Worm (Caenorhabditis elegans) whole organism, early embryonic: Measurements from ENCODE around the gene flor-1.

Source experiments
- B0310.2 ChIP-seq: sonication (generic microtip); optimal IDR thresholded peaks from 2 replicates; lab custom pipeline; 2016; ENCODE audit warnings: mild to moderate bottlenecking, missing genetic modification characterization, missing compliant biosample characterization
- aly-1 ChIP-seq: sonication (generic microtip); optimal IDR thresholded peaks from 2 replicates; lab custom pipeline; 2016; ENCODE audit warnings: missing genetic modification characterization, missing compliant biosample characterization
- ama-1 ChIP-seq: fragments of 150-350 bp; optimal IDR thresholded peaks from 2 replicates; lab custom pipeline; 2014
- ceh-13 ChIP-seq: fragments of 200-800 bp; sonication (Bioruptor generic); optimal IDR thresholded peaks from 2 replicates; lab custom pipeline; 2018; ENCODE audit warnings: mild to moderate bottlenecking, missing genetic modification characterization, missing compliant biosample characterization
- ets-7 ChIP-seq: sonication (generic microtip); optimal IDR thresholded peaks from 2 replicates; lab custom pipeline; 2016; ENCODE audit warnings: missing genotype, missing genetic modification characterization, missing compliant biosample characterization
- flt-1 ChIP-seq: fragments of 200-800 bp; sonication (Bioruptor generic); IDR thresholded peaks from 2 replicates; pipeline ENCODE4 v1.3.6; 2022; ENCODE audit warnings: missing genetic modification characterization, missing compliant biosample characterization
- hmg-4 ChIP-seq: fragments of 200-800 bp; sonication (Bioruptor generic); optimal IDR thresholded peaks from 2 replicates; lab custom pipeline; 2018; ENCODE audit warnings: mild to moderate bottlenecking, missing genetic modification characterization, missing compliant biosample characterization
- pes-1 ChIP-seq: fragments of 200-800 bp; sonication (Bioruptor generic); IDR thresholded peaks from 2 replicates; pipeline ENCODE4 v1.3.6; 2022; ENCODE audit warnings: missing genetic modification reagents, missing genetic modification characterization, missing compliant biosample characterization
- scrt-1 ChIP-seq: fragments of 200-800 bp; sonication (Bioruptor generic); IDR thresholded peaks from 2 replicates; pipeline ENCODE4 v1.3.6; 2022; ENCODE audit warnings: missing genetic modification characterization, missing compliant biosample characterization
- sea-1 ChIP-seq: fragments of 200-800 bp; sonication (Bioruptor generic); conservative IDR thresholded peaks from 2 replicates; pipeline ENCODE4 v1.3.6; 2022; ENCODE audit warnings: missing genetic modification characterization, missing compliant biosample characterization
- tbx-11 ChIP-seq: fragments of 200-800 bp; sonication (Bioruptor generic); IDR thresholded peaks from 2 replicates; pipeline ENCODE4 v1.3.6; 2022; ENCODE audit warnings: missing genetic modification characterization, missing compliant biosample characterization
- tbx-37 ChIP-seq: fragments of 200-800 bp; sonication (Bioruptor generic); conservative IDR thresholded peaks from 2 replicates; pipeline ENCODE4 v1.3.6; 2022; ENCODE audit warnings: missing genetic modification reagents, missing genetic modification characterization, missing compliant biosample characterization

ce11 chrV:15089438-15089837, 30.0 kb downstream of the flor-1 start, which contains the start of the genes C01G10.5 and C01G10.4:
- TF ChIP-seq ama-1 (lab: Kevin White, UChicago) (no peak), scrt-1 (GFP tag; lab: Robert Waterston, UW) (no peak), pes-1 (GFP tag; lab: Robert Waterston, UW) (no peak), ets-7 (tag; lab: Kevin White, UChicago) (no peak), tbx-11 (GFP tag; lab: Robert Waterston, UW) (no peak), ceh-13 (GFP tag; lab: Kevin White, UChicago) (no peak), aly-1 (no peak), flt-1 (no peak), sea-1 (GFP tag; lab: Robert Waterston, UW) (no peak), tbx-37 (no peak), hmg-4 (no peak), B0310.2 (tag; lab: Kevin White, UChicago) (no peak)
